Fruit fly (Drosophila melanogaster): ENCODE measurements around the gene CG5342.
A peak's percentile ranks its signal among the peaks of the same experiment; 100 is the strongest.

The CG5342 gene

DNA sequence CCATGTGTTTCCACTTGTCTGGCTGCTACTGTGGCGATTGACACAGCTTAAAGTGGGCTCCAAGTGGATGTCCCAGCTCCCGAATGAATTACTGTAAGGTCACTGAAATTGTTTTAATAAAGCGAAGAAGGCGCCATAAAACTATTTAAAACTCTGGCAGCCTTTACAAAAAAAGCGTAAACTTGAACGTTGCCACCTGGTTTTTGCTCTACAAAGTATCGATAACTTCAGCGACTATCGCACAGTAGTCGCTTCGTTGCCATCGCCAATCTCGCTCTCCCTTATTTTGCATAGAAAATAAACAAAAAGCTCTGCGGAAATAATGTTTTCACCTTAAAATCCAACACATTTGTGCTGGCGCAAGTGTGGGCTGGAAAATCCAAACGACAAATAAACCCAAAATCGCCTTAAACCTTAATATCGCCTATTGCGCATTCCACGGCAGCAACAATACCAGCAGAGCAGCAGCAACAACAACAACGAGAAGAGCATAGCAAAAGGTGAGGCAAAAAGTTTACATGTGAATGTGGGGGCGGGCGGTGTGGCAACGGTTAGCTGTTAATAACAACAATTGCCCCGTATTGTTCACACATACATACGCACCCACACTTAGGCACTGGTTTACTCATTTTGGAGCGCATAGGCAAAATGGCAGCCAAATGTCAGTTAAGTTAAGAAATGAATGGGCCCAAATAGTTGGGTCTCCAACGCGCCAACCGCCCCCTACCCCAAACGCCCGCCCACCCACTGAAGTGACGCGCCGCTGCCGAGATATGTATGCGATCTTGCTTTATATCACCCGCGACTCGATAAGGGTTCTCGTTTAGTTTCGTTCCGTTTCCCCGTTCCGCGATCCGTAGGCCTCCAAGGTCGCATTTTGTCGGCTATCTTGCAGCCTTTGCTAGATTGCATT, 3.0 kb downstream of the CG5342 start, which contains the start of gene wkd (continued):
- peak; percentile 83; the same call in 3 of the 4 replicates for TF ChIP-seq chinmo (GFP tag; IDR thresholded peaks at IDR 0.05; ENCODE audit: partially characterized antibody)
- TF ChIP-seq az2 (GFP tag; optimal IDR thresholded peaks at IDR 0.05), result no peak
- TF ChIP-seq lov (optimal IDR thresholded peaks at IDR 0.05), result no peak
- no peak for TF ChIP-seq lov (GFP tag; IDR thresholded peaks at IDR 0.05)
- peak; percentile 53 for TF ChIP-seq CTCF (GFP tag; optimal IDR thresholded peaks at IDR 0.05)
- peak; percentile 93 for TF ChIP-seq E2f2 (GFP tag; IDR thresholded peaks at IDR 0.05)
- peak; percentile 78 for TF ChIP-seq inv (GFP tag; IDR thresholded peaks at IDR 0.05; ENCODE audit: partially characterized antibody)
- TF ChIP-seq sna (GFP tag; IDR thresholded peaks at IDR 0.05; ENCODE audit: partially characterized antibody), result peak; percentile 81
- peak; percentile 19 for TF ChIP-seq CG30403 (GFP tag; optimal IDR thresholded peaks at IDR 0.05)
- peak; percentile 15 for TF ChIP-seq Abd-B (GFP tag; optimal IDR thresholded peaks at IDR 0.05)
- TF ChIP-seq cato (GFP tag; optimal IDR thresholded peaks at IDR 0.05; ENCODE audit: borderline replicate concordance), result no peak
- peak; percentile 30 for TF ChIP-seq exex (tag; optimal IDR thresholded peaks at IDR 0.05)
- peak; percentile 79 for TF ChIP-seq hb (GFP tag; IDR thresholded peaks at IDR 0.05; ENCODE audit: partially characterized antibody)
- peak in 1 of 2 experiments; percentile 23 for TF ChIP-seq Hr78 (GFP tag; optimal IDR thresholded peaks at IDR 0.05)
- peak; percentile 70 for TF ChIP-seq CG14860 (GFP tag; IDR thresholded peaks at IDR 0.05; ENCODE audit: partially characterized antibody)
- peak; percentile 69 for TF ChIP-seq vnd (GFP tag; IDR thresholded peaks at IDR 0.05; ENCODE audit: partially characterized antibody)
- TF ChIP-seq CG33213 (GFP tag; optimal IDR thresholded peaks at IDR 0.05), result peak; percentile 67
- peak; percentile 37 for TF ChIP-seq nmo (GFP tag; optimal IDR thresholded peaks at IDR 0.05)
- TF ChIP-seq CG15514 (GFP tag; optimal IDR thresholded peaks at IDR 0.05), result peak; percentile 32
- TF ChIP-seq Mad (GFP tag; optimal IDR thresholded peaks at IDR 0.05), result peak; percentile 23
- TF ChIP-seq unc-4 (GFP tag; IDR thresholded peaks at IDR 0.05; ENCODE audit: partially characterized antibody), result peak; percentile 88
- TF ChIP-seq Med (GFP tag), result peak; percentile 82
- TF ChIP-seq cg (GFP tag; optimal IDR thresholded peaks at IDR 0.05), result peak; percentile 78
- peak; percentile 25 for TF ChIP-seq gfzf (GFP tag; optimal IDR thresholded peaks at IDR 0.05)
- TF ChIP-seq CG11456 (GFP tag; IDR thresholded peaks at IDR 0.05), result no peak
- peak; percentile 4 for TF ChIP-seq CG7987 (GFP tag; optimal IDR thresholded peaks at IDR 0.05)
- no peak for TF ChIP-seq fd96Cb (tag; optimal IDR thresholded peaks at IDR 0.05)
- TF ChIP-seq Sry-δ (GFP tag; optimal IDR thresholded peaks at IDR 0.05), result peak; percentile 97
- peak; percentile 88 for TF ChIP-seq Opbp (GFP tag; IDR thresholded peaks at IDR 0.05; ENCODE audit: partially characterized antibody)
- TF ChIP-seq HmgZ (tag; optimal IDR thresholded peaks at IDR 0.05), result peak; percentile 41
- peak; percentile 82 for TF ChIP-seq crol (GFP tag; IDR thresholded peaks at IDR 0.05)
- TF ChIP-seq CG7963 (GFP tag; IDR thresholded peaks at IDR 0.05; ENCODE audit: partially characterized antibody), result peak; percentile 68; the same call in 2 of the 3 replicates
- peak; percentile 15 for TF ChIP-seq CG4282 (GFP tag; optimal IDR thresholded peaks at IDR 0.05)
- TF ChIP-seq CHES-1-like (GFP tag; optimal IDR thresholded peaks at IDR 0.05), result peak; percentile 52
- TF ChIP-seq Gsc (GFP tag; IDR thresholded peaks at IDR 0.05), result no peak
- TF ChIP-seq nerfin-2 (GFP tag; IDR thresholded peaks at IDR 0.05; ENCODE audit: partially characterized antibody), result peak; percentile 53; the same call in 1 of the 2 replicates
- TF ChIP-seq Trl (optimal IDR thresholded peaks at IDR 0.05), result peak in 1 of 2 experiments; percentile 61
- no peak for TF ChIP-seq Trl (GFP tag; optimal IDR thresholded peaks at IDR 0.05)
- TF ChIP-seq Xbp1 (GFP tag; optimal IDR thresholded peaks at IDR 0.05), result no peak
- peak; percentile 57; the same call in 1 of the 2 replicates for TF ChIP-seq CG9932 (GFP tag; IDR thresholded peaks at IDR 0.05)
- TF ChIP-seq CG16813 (GFP tag; IDR thresholded peaks at IDR 0.05; ENCODE audit: partially characterized antibody), result peak; percentile 83
- peak; percentile 67; the same call in 2 of the 3 replicates for TF ChIP-seq Aef1 (GFP tag; IDR thresholded peaks at IDR 0.05)
- no peak for TF ChIP-seq CG12236 (GFP tag; optimal IDR thresholded peaks at IDR 0.05)
- TF ChIP-seq Doc3 (GFP tag; IDR thresholded peaks at IDR 0.05; ENCODE audit: partially characterized antibody), result peak; percentile 86
- TF ChIP-seq trem (tag; optimal IDR thresholded peaks at IDR 0.05), result peak; percentile 70
- peak; percentile 60 for TF ChIP-seq CG34376 (GFP tag; optimal IDR thresholded peaks at IDR 0.05)
- TF ChIP-seq CG2129 (GFP tag; IDR thresholded peaks at IDR 0.05; ENCODE audit: partially characterized antibody), result peak; percentile 50; the same call in 1 of the 2 replicates

All from whole organism, embryonic.